Worm (Caenorhabditis elegans) whole organism, L1 larva: ENCODE results near the gene papl-1.

Experiments used
- F16B12.6 ChIP-seq: fragments of 150-350 bp; optimal IDR thresholded peaks from 2 replicates; lab custom pipeline; 2014; ENCODE audit warnings: missing biosample characterization, missing genetic modification characterization
- alr-1 ChIP-seq: fragments of 200-800 bp; sonication (Bioruptor generic); optimal IDR thresholded peaks from 2 replicates; lab custom pipeline; 2018; ENCODE audit warnings: borderline replicate concordance, mild to moderate bottlenecking, missing genetic modification characterization, missing compliant biosample characterization
- aly-2 ChIP-seq: fragments of 150-350 bp; optimal IDR thresholded peaks from 2 replicates; lab custom pipeline; 2014; ENCODE audit warnings: missing biosample characterization, missing genetic modification characterization
- ama-1 ChIP-seq: fragments of 150-350 bp; optimal IDR thresholded peaks from 2 replicates; lab custom pipeline; 2014
- ceh-88 ChIP-seq: fragments of 200-800 bp; sonication (Bioruptor generic); IDR thresholded peaks from 2 replicates; pipeline ENCODE4 v1.3.6; 2022; ENCODE audit warnings: missing genetic modification characterization, missing compliant biosample characterization
- efl-3 ChIP-seq: fragments of 200-800 bp; sonication (Bioruptor generic); optimal IDR thresholded peaks from 2 replicates; lab custom pipeline; 2018; ENCODE audit warnings: mild to moderate bottlenecking, missing genetic modification characterization, missing compliant biosample characterization
- egl-13 ChIP-seq: sonication (generic microtip); optimal IDR thresholded peaks from 2 replicates; lab custom pipeline; 2016; ENCODE audit warnings: missing genotype, missing genetic modification reagents, missing genetic modification characterization, missing compliant biosample characterization
- egl-27 ChIP-seq, 2 experiments: fragments of 150-350 bp in 1 of 2; sonication (generic microtip); optimal IDR thresholded peaks; 3 replicates each; lab custom pipeline; 2017 to 2018; ENCODE audit warnings: missing biosample characterization in 2 of 2, missing genetic modification characterization in 2 of 2, missing genetic modification reagents in 2 of 2
- elt-3 ChIP-seq, 6 experiments: fragments of 150-350 bp in 1 of 6; sonication (generic microtip); optimal IDR thresholded peaks; 2 replicates each; lab custom pipeline; 2017 to 2018; ENCODE audit warnings: missing biosample characterization in 6 of 6, missing genetic modification characterization in 6 of 6, inconsistent platforms in 1 of 6
- ets-5 ChIP-seq: fragments of 200-800 bp; sonication (Bioruptor generic); IDR thresholded peaks from 2 replicates; pipeline ENCODE4 v1.3.6; 2022; ENCODE audit warnings: missing genetic modification characterization, missing compliant biosample characterization
- fkh-4 ChIP-seq: sonication (generic microtip); optimal IDR thresholded peaks from 2 replicates; lab custom pipeline; 2016; ENCODE audit warnings: missing compliant biosample characterization, missing genetic modification characterization, borderline replicate concordance
- fkh-8 ChIP-seq: sonication (generic microtip); optimal IDR thresholded peaks from 2 replicates; lab custom pipeline; 2016; ENCODE audit warnings: mild to moderate bottlenecking, missing genetic modification characterization, missing compliant biosample characterization
- hlh-4 ChIP-seq: sonication (generic microtip); optimal IDR thresholded peaks from 2 replicates; lab custom pipeline; 2016; ENCODE audit warnings: mild to moderate bottlenecking, missing genetic modification characterization, missing compliant biosample characterization
- hpl-2 ChIP-seq: fragments of 150-350 bp; optimal IDR thresholded peaks from 2 replicates; lab custom pipeline; 2014; ENCODE audit warnings: missing biosample characterization, missing genetic modification reagents, missing genetic modification characterization
- lin-15B ChIP-seq: fragments of 150-350 bp; sonication (generic microtip); optimal IDR thresholded peaks from 3 replicates; lab custom pipeline; 2014; ENCODE audit warnings: missing biosample characterization, missing genetic modification characterization
- lin-35 ChIP-seq, 2 experiments: fragments of 150-350 bp; optimal IDR thresholded peaks; 2 replicates each; lab custom pipeline; 2014; ENCODE audit warnings: missing biosample characterization in 2 of 2, missing genetic modification characterization in 2 of 2, missing genetic modification reagents in 2 of 2
- lin-39 ChIP-seq: fragments of 150-350 bp; optimal IDR thresholded peaks from 2 replicates; lab custom pipeline; 2014; ENCODE audit warnings: missing biosample characterization, missing genetic modification reagents, missing genetic modification characterization
- lir-3 ChIP-seq: sonication (generic microtip); optimal IDR thresholded peaks from 2 replicates; lab custom pipeline; 2016; ENCODE audit warnings: mild to moderate bottlenecking, missing genetic modification characterization, moderate library complexity, missing compliant biosample characterization; ENCODE audit not compliant: poor library complexity
- lsy-2 ChIP-seq, 2 experiments: fragments of 150-350 bp; optimal IDR thresholded peaks; 2 replicates each; lab custom pipeline; 2014; ENCODE audit warnings: missing biosample characterization in 2 of 2, missing genetic modification characterization in 2 of 2
- mab-9 ChIP-seq: fragments of 200-800 bp; sonication (Bioruptor generic); IDR thresholded peaks from 2 replicates; pipeline ENCODE4 v1.3.6; 2022; ENCODE audit warnings: missing genetic modification reagents, missing genetic modification characterization, missing compliant biosample characterization
- mdl-1 ChIP-seq, 2 experiments: fragments of 150-350 bp; optimal IDR thresholded peaks; 2 replicates each; lab custom pipeline; 2014 to 2017; ENCODE audit warnings: missing biosample characterization in 2 of 2, missing genetic modification characterization in 2 of 2, inconsistent platforms in 1 of 2
- mep-1 ChIP-seq: fragments of 150-350 bp; optimal IDR thresholded peaks from 2 replicates; lab custom pipeline; 2014; ENCODE audit warnings: missing biosample characterization, missing genetic modification characterization
- nhr-12 ChIP-seq: sonication (generic microtip); optimal IDR thresholded peaks from 2 replicates; lab custom pipeline; 2017; ENCODE audit warnings: missing biosample characterization, missing genetic modification characterization
- nhr-19 ChIP-seq: fragments of 200-800 bp; sonication (Bioruptor generic); conservative IDR thresholded peaks from 2 replicates; pipeline ENCODE4 v1.3.6; 2022; ENCODE audit warnings: missing genetic modification characterization, missing compliant biosample characterization
- nhr-237 ChIP-seq: fragments of 150-350 bp; optimal IDR thresholded peaks from 2 replicates; lab custom pipeline; 2014; ENCODE audit warnings: missing biosample characterization, missing genetic modification characterization
- nhr-71 ChIP-seq: sonication (generic microtip); optimal IDR thresholded peaks from 2 replicates; lab custom pipeline; 2016; ENCODE audit warnings: mild to moderate bottlenecking, missing genetic modification characterization, moderate library complexity, missing compliant biosample characterization
- nhr-84 ChIP-seq: sonication (generic microtip); optimal IDR thresholded peaks from 2 replicates; lab custom pipeline; 2017; ENCODE audit warnings: missing biosample characterization, missing genetic modification characterization
- nhr-90 ChIP-seq: sonication (generic microtip); optimal IDR thresholded peaks from 2 replicates; lab custom pipeline; 2016; ENCODE audit warnings: mild to moderate bottlenecking, missing genetic modification characterization, missing compliant biosample characterization; ENCODE audit not compliant: poor library complexity
- pag-3 ChIP-seq: sonication (generic microtip); optimal IDR thresholded peaks from 2 replicates; lab custom pipeline; 2017; ENCODE audit warnings: missing genetic modification characterization, mild to moderate bottlenecking, missing compliant biosample characterization, antibody characterized with exemption, borderline replicate concordance; ENCODE audit not compliant: insufficient read depth
- rnt-1 ChIP-seq: sonication (generic microtip); optimal IDR thresholded peaks from 2 replicates; lab custom pipeline; 2016; ENCODE audit warnings: mild to moderate bottlenecking, missing genetic modification characterization, moderate library complexity, missing compliant biosample characterization
- sox-4 ChIP-seq: sonication (generic microtip); optimal IDR thresholded peaks from 2 replicates; lab custom pipeline; 2016; ENCODE audit warnings: missing genetic modification characterization, missing compliant biosample characterization
- sptf-1 ChIP-seq: fragments of 150-350 bp; optimal IDR thresholded peaks from 2 replicates; lab custom pipeline; 2014; ENCODE audit warnings: missing biosample characterization, missing genetic modification characterization
- swsn-7 ChIP-seq: sonication (generic microtip); optimal IDR thresholded peaks from 2 replicates; lab custom pipeline; 2016; ENCODE audit warnings: missing genetic modification characterization, missing compliant biosample characterization
- tlp-1 ChIP-seq: fragments of 150-350 bp; optimal IDR thresholded peaks from 2 replicates; lab custom pipeline; 2014; ENCODE audit warnings: missing biosample characterization, missing genetic modification characterization
- unc-62 ChIP-seq: fragments of 150-350 bp; optimal IDR thresholded peaks from 2 replicates; lab custom pipeline; 2014; ENCODE audit warnings: missing biosample characterization, missing genetic modification reagents, missing genetic modification characterization
- xbp-1 ChIP-seq: sonication (generic microtip); optimal IDR thresholded peaks from 2 replicates; lab custom pipeline; 2016; ENCODE audit warnings: missing genetic modification characterization, missing compliant biosample characterization
- zip-4 ChIP-seq: fragments of 200-800 bp; sonication (Bioruptor generic); optimal IDR thresholded peaks from 2 replicates; lab custom pipeline; 2018; ENCODE audit warnings: mild to moderate bottlenecking, missing genetic modification characterization, moderate library complexity, missing compliant biosample characterization
- ztf-4 ChIP-seq: fragments of 150-350 bp; optimal IDR thresholded peaks from 2 replicates; lab custom pipeline; 2014; ENCODE audit warnings: missing biosample characterization, missing genetic modification characterization

The papl-1 gene

DNA sequence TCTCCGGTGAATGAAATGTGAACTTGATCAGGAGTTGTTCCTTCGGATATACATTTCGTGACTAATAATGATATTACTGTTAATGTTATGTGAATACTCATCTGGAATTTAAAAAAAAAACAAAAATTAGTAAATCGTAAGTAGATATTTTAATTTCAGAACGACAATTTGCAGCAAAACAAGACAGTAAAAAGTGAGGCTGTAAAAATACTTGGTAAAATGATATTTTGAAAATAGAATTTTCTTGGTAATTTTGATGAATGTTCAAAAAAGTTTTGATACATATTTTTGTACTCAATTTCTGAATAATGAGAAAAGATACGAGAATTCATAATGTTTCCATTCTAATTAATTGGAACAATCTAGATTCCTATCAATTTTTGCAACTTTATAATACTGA, at the start of gene papl-1:
TSS of gene papl-1 (minus strand) at position 101 of the 400 bp plus-strand sequence.
- TF ChIP-seq nhr-19 (GFP tag; lab: Robert Waterston, UW), result no peak

- TF ChIP-seq tlp-1 (tag; lab: Kevin White, UChicago) (no peak), lin-39 (no peak), aly-2 (no peak), nhr-19 (GFP tag; lab: Robert Waterston, UW) (no peak), pag-3 (tag; lab: Kevin White, UChicago) (no peak), nhr-84 (tag; lab: Kevin White, UChicago) (no peak), mdl-1 (tag; optimal IDR thresholded peaks at IDR 0.05; lab: Kevin White, UChicago) (no peak), egl-27 (tag; optimal IDR thresholded peaks at IDR 0.05; lab: Kevin White, UChicago) (no peak), ets-5 (GFP tag; lab: Robert Waterston, UW) (no peak), ceh-88 (GFP tag; lab: Robert Waterston, UW) (no peak)
Measured at ce11 chrV:12806190-12806589, 46.6 kb upstream of the papl-1 start, which contains the start of gene ZC443.7. Gene ZC443.7, plus strand, starts transcription at chrV:12806490.

DNA sequence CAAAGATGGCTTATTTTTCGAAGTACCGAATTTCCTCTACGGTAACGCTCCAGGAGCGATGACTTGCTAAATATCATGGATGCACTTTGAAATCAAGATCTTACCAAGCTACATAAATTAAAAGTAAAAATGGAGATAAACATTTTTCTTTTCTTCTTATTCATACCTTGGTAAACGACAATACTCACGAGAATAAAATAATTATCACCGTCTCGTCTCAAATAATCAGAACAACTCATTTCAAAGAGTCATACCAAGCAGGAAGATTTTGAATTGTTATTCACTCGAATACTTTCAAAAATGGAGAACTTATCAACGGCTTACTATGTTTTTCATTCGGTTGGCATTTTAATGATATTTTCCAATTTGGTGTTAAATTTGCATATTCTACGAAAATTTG, 43.7 kb upstream of the papl-1 start, which contains the start of gene srbc-45:
TSS of gene srbc-45 (plus strand) at position 301 of the 400 bp plus-strand sequence.
- TF ChIP-seq pag-3 (tag; lab: Kevin White, UChicago) (no peak), fkh-4 (tag; lab: Kevin White, UChicago) (no peak), fkh-8 (tag; lab: Kevin White, UChicago) (no peak), alr-1 (tag; lab: Kevin White, UChicago) (no peak), nhr-71 (no peak), zip-4 (no peak), elt-3 (tag; optimal IDR thresholded peaks at IDR 0.05; lab: Kevin White, UChicago) (no peak), lin-35 (GFP tag; optimal IDR thresholded peaks at IDR 0.05; lab: Kevin White, UChicago) (no peak), ztf-4 (tag; lab: Kevin White, UChicago) (no peak), sptf-1 (tag; lab: Kevin White, UChicago) (no peak), lir-3 (tag; lab: Kevin White, UChicago) (no peak), nhr-237 (tag; lab: Kevin White, UChicago) (no peak), mep-1 (no peak), xbp-1 (tag; lab: Kevin White, UChicago) (no peak)

- no peak for TF ChIP-seq rnt-1 (tag; lab: Kevin White, UChicago)
- TF ChIP-seq sox-4, result no peak
- TF ChIP-seq egl-13, result no peak
- TF ChIP-seq unc-62 (GFP tag; lab: Kevin White, UChicago), result no peak
- no peak for TF ChIP-seq xbp-1 (tag; lab: Kevin White, UChicago)
- TF ChIP-seq nhr-84 (tag; lab: Kevin White, UChicago), result no peak
- no peak for TF ChIP-seq F16B12.6 (tag; lab: Kevin White, UChicago)
- TF ChIP-seq tlp-1 (tag; lab: Kevin White, UChicago), result no peak
- TF ChIP-seq nhr-90 (tag; lab: Kevin White, UChicago), result no peak
- TF ChIP-seq mab-9, result no peak
- TF ChIP-seq ama-1 (lab: Kevin White, UChicago), result no peak
- no peak for TF ChIP-seq lsy-2 (tag; optimal IDR thresholded peaks at IDR 0.05; lab: Kevin White, UChicago)
- TF ChIP-seq nhr-19 (GFP tag; lab: Robert Waterston, UW), result no peak
- no peak for TF ChIP-seq swsn-7 (tag; lab: Kevin White, UChicago)
- no peak for TF ChIP-seq elt-3 (tag; optimal IDR thresholded peaks at IDR 0.05; lab: Kevin White, UChicago)
- no peak for TF ChIP-seq hpl-2
- no peak for TF ChIP-seq lin-15B (tag; lab: Kevin White, UChicago)
- TF ChIP-seq hlh-4, result no peak
- no peak for TF ChIP-seq nhr-12 (tag; lab: Kevin White, UChicago)
- no peak for TF ChIP-seq efl-3 (GFP tag; lab: Kevin White, UChicago)
Measured at ce11 chrV:12800171-12800570, 40.6 kb upstream of the papl-1 start, which contains the start of gene ugt-3. Gene ugt-3, minus strand, starts transcription at chrV:12800271.
